Fruit fly (Drosophila melanogaster): ENCODE results near the gene SpdS.

DNA sequence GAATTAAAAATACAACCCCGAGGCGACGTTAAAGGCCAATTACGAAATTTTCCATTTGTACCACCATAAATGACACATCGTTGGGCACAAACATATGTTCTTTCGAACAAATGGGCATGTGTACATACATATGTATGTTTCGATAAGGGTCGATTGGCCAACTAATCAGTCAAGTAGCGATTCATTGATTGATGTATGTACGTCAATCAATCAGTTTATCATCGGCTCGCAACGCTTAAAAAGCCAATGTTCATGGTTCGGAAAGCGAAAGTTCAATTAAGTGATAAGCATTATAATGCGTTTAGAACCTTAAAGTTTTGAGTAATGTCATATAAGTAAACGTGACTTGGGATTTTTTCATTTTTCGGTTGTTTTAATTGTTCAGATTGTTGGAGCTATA, 13.2 kb downstream of the SpdS start:
- no peak for TF ChIP-seq gl (tag; optimal IDR thresholded peaks at IDR 0.05)
- no peak for TF ChIP-seq Pif1A (GFP tag; optimal IDR thresholded peaks at IDR 0.05)
- TF ChIP-seq Pif1B (GFP tag; optimal IDR thresholded peaks at IDR 0.05), result no peak
